Fruit fly (Drosophila melanogaster) whole organism, embryonic: ENCODE results near the gene CG34295.

Experiments used
- Awh ChIP-seq: fragments of 200-800 bp; sonication (Bioruptor generic); IDR thresholded peaks from 2 replicates; pipeline ENCODE4, ENCODE4 v1.3.6; 2022; ENCODE audit warnings: missing biosample characterization, missing genetic modification characterization
- Blimp-1 ChIP-seq: fragments of 200-800 bp; sonication (Bioruptor generic); optimal IDR thresholded peaks from 3 replicates; lab custom pipeline; 2018; ENCODE audit warnings: missing biosample characterization, missing genetic modification characterization, mild to moderate bottlenecking, moderate library complexity, missing genetic modification reagents
- CG1024 ChIP-seq: fragments of 200-800 bp; sonication (Bioruptor generic); IDR thresholded peaks from 2 replicates; pipeline ENCODE4 v1.3.6; 2022; ENCODE audit warnings: missing biosample characterization, missing genetic modification characterization
- CG10267 ChIP-seq: fragments of 200-800 bp; sonication (Bioruptor generic); optimal IDR thresholded peaks from 2 replicates; lab custom pipeline; 2018; ENCODE audit warnings: missing biosample characterization, mild to moderate bottlenecking, missing genetic modification characterization, moderate library complexity
- CG10321 ChIP-seq: fragments of 200-800 bp; sonication (Bioruptor generic); IDR thresholded peaks from 2 replicates; pipeline ENCODE4 v1.3.6; 2022; ENCODE audit warnings: missing biosample characterization, missing genetic modification characterization
- CG11723 ChIP-seq: fragments of 200-800 bp; sonication (Bioruptor generic); optimal IDR thresholded peaks from 2 replicates; lab custom pipeline; 2017; ENCODE audit warnings: missing biosample characterization, mild to moderate bottlenecking, missing genetic modification characterization
- CG12104 ChIP-seq: fragments of 200-800 bp; sonication (Bioruptor generic); optimal IDR thresholded peaks from 3 replicates; lab custom pipeline; 2016; ENCODE audit warnings: missing biosample characterization, missing genetic modification characterization
- CG12155 ChIP-seq: fragments of 200-800 bp; sonication (Bioruptor generic); optimal IDR thresholded peaks from 3 replicates; lab custom pipeline; 2016; ENCODE audit warnings: missing biosample characterization, missing genetic modification characterization
- CG12299 ChIP-seq: fragments of 200-800 bp; sonication (Bioruptor generic); optimal IDR thresholded peaks from 2 replicates; lab custom pipeline; 2018; ENCODE audit warnings: missing biosample characterization, mild to moderate bottlenecking, missing genetic modification characterization
- CG13296 ChIP-seq: fragments of 200-800 bp; sonication (Bioruptor generic); optimal IDR thresholded peaks from 3 replicates; lab custom pipeline; 2018; ENCODE audit warnings: missing biosample characterization, mild to moderate bottlenecking, missing genetic modification characterization
- CG14050 ChIP-seq: fragments of 200-800 bp; sonication (Bioruptor generic); IDR thresholded peaks from 3 replicates; pipeline ENCODE4 v1.3.6; 2022; ENCODE audit warnings: missing biosample characterization, missing genetic modification characterization
- CG14667 ChIP-seq: fragments of 200-800 bp; sonication (Bioruptor generic); IDR thresholded peaks from 2 replicates; pipeline ENCODE4 v1.3.6; 2022; ENCODE audit warnings: missing biosample characterization, missing genetic modification characterization
- CG14710 ChIP-seq: fragments of 200-800 bp; sonication (Bioruptor generic); optimal IDR thresholded peaks from 3 replicates; lab custom pipeline; 2019; ENCODE audit warnings: missing biosample characterization, mild to moderate bottlenecking, missing genetic modification characterization, moderate library complexity
- CG17385 ChIP-seq: fragments of 200-800 bp; sonication (Bioruptor generic); optimal IDR thresholded peaks from 3 replicates; lab custom pipeline; 2018; ENCODE audit warnings: missing biosample characterization, mild to moderate bottlenecking, missing genetic modification characterization
- CG30403 ChIP-seq: fragments of 200-800 bp; sonication (Bioruptor generic); optimal IDR thresholded peaks from 3 replicates; lab custom pipeline; 2016; ENCODE audit warnings: missing biosample characterization, missing genetic modification characterization
- CG31365 ChIP-seq: fragments of 200-800 bp; sonication (Bioruptor generic); optimal IDR thresholded peaks from 2 replicates; lab custom pipeline; 2018; ENCODE audit warnings: missing biosample characterization, mild to moderate bottlenecking, missing genetic modification characterization
- CG3163 ChIP-seq: fragments of 200-800 bp; sonication (Bioruptor generic); optimal IDR thresholded peaks from 3 replicates; lab custom pipeline; 2016; ENCODE audit warnings: missing biosample characterization, missing genetic modification characterization
- CG5245 ChIP-seq: fragments of 200-800 bp; sonication (Bioruptor generic); optimal IDR thresholded peaks from 3 replicates; lab custom pipeline; 2016; ENCODE audit warnings: missing biosample characterization, missing genetic modification characterization
- CG6272 ChIP-seq: fragments of 200-800 bp; sonication (Bioruptor generic); IDR thresholded peaks from 2 replicates; pipeline ENCODE4 v1.3.6; 2022; ENCODE audit warnings: missing biosample characterization, missing genetic modification characterization
- CG6683 ChIP-seq: fragments of 200-800 bp; sonication (Bioruptor generic); optimal IDR thresholded peaks from 2 replicates; lab custom pipeline; 2017; ENCODE audit warnings: missing biosample characterization, mild to moderate bottlenecking, missing genetic modification characterization, missing genetic modification reagents
- CG9797 ChIP-seq: fragments of 200-800 bp; sonication (Bioruptor generic); optimal IDR thresholded peaks from 3 replicates; lab custom pipeline; 2018; ENCODE audit warnings: missing biosample characterization, mild to moderate bottlenecking, missing genetic modification characterization
- Fer2 ChIP-seq: fragments of 200-800 bp; sonication (Bioruptor generic); optimal IDR thresholded peaks from 2 replicates; lab custom pipeline; 2018; ENCODE audit warnings: missing biosample characterization, mild to moderate bottlenecking, missing genetic modification characterization, moderate library complexity
- GATAe ChIP-seq: fragments of 200-800 bp; sonication (Bioruptor generic); conservative IDR thresholded peaks from 2 replicates; pipeline ENCODE4 v1.3.6; 2022; ENCODE audit warnings: missing biosample characterization, missing genetic modification characterization
- Hr51 ChIP-seq, 2 experiments: fragments of 200-800 bp; sonication (Bioruptor generic); optimal IDR thresholded peaks; 2 replicates in 1 of 2; 3 replicates in 1 of 2; lab custom pipeline; 2016 to 2018; ENCODE audit warnings: missing biosample characterization in 2 of 2, missing genetic modification characterization in 2 of 2, mild to moderate bottlenecking in 1 of 2, moderate library complexity in 1 of 2
- Jarid2 ChIP-seq: fragments of 200-800 bp; sonication (Bioruptor generic); optimal IDR thresholded peaks from 3 replicates; lab custom pipeline; 2017; ENCODE audit warnings: mild to moderate bottlenecking, missing biosample characterization, missing genetic modification reagents, missing genetic modification characterization
- Nf-YB ChIP-seq: fragments of 200-800 bp; sonication (Bioruptor generic); optimal IDR thresholded peaks from 3 replicates; lab custom pipeline; 2019; ENCODE audit warnings: missing biosample characterization, mild to moderate bottlenecking, missing genetic modification characterization, moderate library complexity
- Rfx ChIP-seq: fragments of 200-800 bp; sonication (Bioruptor generic); IDR thresholded peaks from 2 replicates; pipeline ENCODE4 v1.3.6; 2022; ENCODE audit warnings: missing biosample characterization, missing genetic modification characterization
- Taf1 ChIP-seq: fragments of 200-800 bp; sonication (Bioruptor generic); IDR thresholded peaks from 2 replicates; pipeline ENCODE4 v1.3.6; 2022; ENCODE audit warnings: missing biosample characterization, missing genetic modification characterization
- Tbp ChIP-seq: fragments of >200 bp; optimal IDR thresholded peaks from 2 replicates; lab custom pipeline; 2018; ENCODE audit warnings: missing biosample characterization, missing genetic modification characterization
- Vsx1 ChIP-seq: fragments of 200-800 bp; sonication (Bioruptor generic); optimal IDR thresholded peaks from 2 replicates; lab custom pipeline; 2017; ENCODE audit warnings: missing biosample characterization, mild to moderate bottlenecking, missing genetic modification characterization, missing genetic modification reagents
- amos ChIP-seq: fragments of 200-800 bp; sonication (Bioruptor generic); IDR thresholded peaks from 2 replicates; pipeline ENCODE4 v1.3.6; 2022; ENCODE audit warnings: missing biosample characterization, missing genetic modification characterization; ENCODE audit not compliant: partially characterized antibody
- cas ChIP-seq: fragments of 200-800 bp; sonication (Bioruptor generic); IDR thresholded peaks from 2 replicates; pipeline ENCODE4 v1.3.6; 2022; ENCODE audit warnings: missing biosample characterization, missing genetic modification characterization
- corto ChIP-seq: fragments of 200-800 bp; sonication (Bioruptor generic); optimal IDR thresholded peaks from 2 replicates; lab custom pipeline; 2016; ENCODE audit warnings: missing biosample characterization, mild to moderate bottlenecking, missing genetic modification characterization, moderate library complexity
- dimm ChIP-seq: fragments of 200-800 bp; sonication (Bioruptor generic); IDR thresholded peaks from 2 replicates; pipeline ENCODE4 v1.3.6; 2022; ENCODE audit warnings: missing biosample characterization, missing genetic modification characterization
- fru ChIP-seq: fragments of >200 bp; optimal IDR thresholded peaks from 2 replicates; lab custom pipeline; 2017
- gt ChIP-seq: fragments of 200-800 bp; sonication (Bioruptor generic); IDR thresholded peaks from 2 replicates; pipeline ENCODE4 v1.3.6; 2022; ENCODE audit warnings: missing biosample characterization, missing genetic modification characterization
- her ChIP-seq: fragments of 200-800 bp; sonication (Bioruptor generic); optimal IDR thresholded peaks from 2 replicates; lab custom pipeline; 2016; ENCODE audit warnings: missing biosample characterization, missing genetic modification characterization
- jing ChIP-seq: fragments of 200-800 bp; sonication (Bioruptor generic); optimal IDR thresholded peaks from 2 replicates; lab custom pipeline; 2018; ENCODE audit warnings: missing biosample characterization, mild to moderate bottlenecking, missing genetic modification characterization
- lmd ChIP-seq: fragments of 200-800 bp; sonication (Bioruptor generic); IDR thresholded peaks from 2 replicates; pipeline ENCODE4 v1.3.6; 2022; ENCODE audit warnings: missing biosample characterization, missing genetic modification characterization
- pita ChIP-seq: fragments of 200-800 bp; sonication (Bioruptor generic); optimal IDR thresholded peaks from 2 replicates; lab custom pipeline; 2017; ENCODE audit warnings: missing biosample characterization, mild to moderate bottlenecking, missing genetic modification characterization
- pzg ChIP-seq: fragments of 200-800 bp; sonication (Bioruptor generic); optimal IDR thresholded peaks from 3 replicates; lab custom pipeline; 2018; ENCODE audit warnings: missing biosample characterization, mild to moderate bottlenecking, missing genetic modification characterization, moderate library complexity
- repo ChIP-seq: fragments of 200-800 bp; sonication (Bioruptor generic); optimal IDR thresholded peaks from 2 replicates; lab custom pipeline; 2016; ENCODE audit warnings: missing biosample characterization, missing genetic modification characterization
- slou ChIP-seq: fragments of 200-800 bp; sonication (Bioruptor generic); optimal IDR thresholded peaks from 3 replicates; lab custom pipeline; 2016; ENCODE audit warnings: missing biosample characterization, missing genetic modification characterization
- slp2 ChIP-seq: fragments of 200-800 bp; sonication (Bioruptor generic); optimal IDR thresholded peaks from 2 replicates; lab custom pipeline; 2016; ENCODE audit warnings: missing biosample characterization, missing genetic modification characterization
- tin ChIP-seq: fragments of 200-800 bp; sonication (Bioruptor generic); optimal IDR thresholded peaks from 3 replicates; lab custom pipeline; 2016; ENCODE audit warnings: missing biosample characterization, missing genetic modification characterization
- tio ChIP-seq: fragments of 200-800 bp; sonication (Bioruptor generic); optimal IDR thresholded peaks from 2 replicates; lab custom pipeline; 2017; ENCODE audit warnings: missing biosample characterization, missing genetic modification characterization, inconsistent platforms
- tx ChIP-seq: fragments of 200-800 bp; sonication (Bioruptor generic); optimal IDR thresholded peaks from 2 replicates; lab custom pipeline; 2016; ENCODE audit warnings: missing biosample characterization, missing genetic modification characterization
- wor ChIP-seq: fragments of 200-800 bp; sonication (Bioruptor generic); IDR thresholded peaks from 2 replicates; pipeline ENCODE4 v1.3.6; 2022; ENCODE audit warnings: missing biosample characterization, missing genetic modification characterization
- zen ChIP-seq: fragments of 200-800 bp; sonication (Bioruptor generic); optimal IDR thresholded peaks from 3 replicates; lab custom pipeline; 2018; ENCODE audit warnings: missing biosample characterization, mild to moderate bottlenecking, missing genetic modification characterization, moderate library complexity
- zf30C ChIP-seq: fragments of 200-800 bp; sonication (Bioruptor generic); optimal IDR thresholded peaks from 3 replicates; lab custom pipeline; 2018; ENCODE audit warnings: missing biosample characterization, mild to moderate bottlenecking, missing genetic modification characterization

The CG34295 gene

DNA sequence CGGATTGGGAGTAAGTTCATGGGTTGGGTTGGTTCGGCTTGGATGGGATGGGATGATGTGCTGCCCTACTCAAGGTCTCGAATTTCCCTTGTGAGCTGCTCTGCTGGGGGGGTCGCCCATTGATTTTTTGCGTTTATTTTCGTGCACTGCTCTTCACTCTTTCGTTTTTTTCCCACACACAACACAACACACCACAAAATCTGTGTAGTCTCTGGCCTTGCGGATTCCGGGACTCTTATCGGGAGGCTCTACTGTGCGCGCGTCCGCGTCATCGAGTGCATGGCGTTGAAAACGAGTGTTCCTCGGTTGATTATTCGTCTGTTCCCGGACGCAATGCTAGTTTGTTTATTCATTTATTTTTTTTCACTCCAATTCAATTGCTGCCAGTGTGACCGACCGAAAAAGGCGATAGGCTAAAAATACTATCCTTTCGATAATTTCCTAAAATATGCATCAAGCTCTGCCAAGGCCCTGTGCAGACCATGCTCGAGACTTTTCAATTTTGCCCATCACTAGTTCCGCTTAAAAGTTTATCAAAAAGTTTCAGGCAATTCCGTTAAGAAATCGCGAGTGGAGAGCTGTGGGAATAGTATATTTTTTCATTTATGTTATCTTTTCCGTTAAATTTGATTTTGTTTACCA, 42.3 kb downstream of the CG34295 start, which contains the start of gene WASp (continued):
- TF ChIP-seq CG13296 (GFP tag; lab: Kevin White, UChicago), result no peak
- TF ChIP-seq fru (lab: Kevin White, UChicago), result no peak
- TF ChIP-seq CG12104 (GFP tag; lab: Kevin White, UChicago), result no peak
- TF ChIP-seq Vsx1 (GFP tag; lab: Kevin White, UChicago), result no peak
- peak; percentile 30; the same call in 1 of the 2 replicates for TF ChIP-seq CG14667 (GFP tag; lab: Robert Waterston, UW)
- peak; percentile 18 for TF ChIP-seq Fer2 (tag; lab: Kevin White, UChicago)
- TF ChIP-seq GATAe (GFP tag; lab: Robert Waterston, UW), result 0 out of 2 replicates have a peak, but pooled peaks have one; percentile 47
- no peak for TF ChIP-seq jing (GFP tag; lab: Kevin White, UChicago)
- peak; percentile 49 for TF ChIP-seq zen (tag; lab: Kevin White, UChicago)
- TF ChIP-seq CG11723 (GFP tag; lab: Kevin White, UChicago), result no peak
- no peak for TF ChIP-seq Taf1
- peak; percentile 78 for TF ChIP-seq slp2 (GFP tag; lab: Kevin White, UChicago)
- peak; percentile 64 for TF ChIP-seq CG31365 (tag; lab: Kevin White, UChicago)
- TF ChIP-seq dimm (GFP tag; lab: Robert Waterston, UW), result no peak
- no peak for TF ChIP-seq tio
- TF ChIP-seq gt (GFP tag; lab: Robert Waterston, UW), result no peak
- TF ChIP-seq tin (GFP tag; lab: Kevin White, UChicago), result peak; percentile 49
- peak; percentile 40 for TF ChIP-seq Nf-YB
- TF ChIP-seq Rfx (GFP tag; lab: Robert Waterston, UW), result peak; percentile 86
- peak; percentile 66 for TF ChIP-seq CG12155 (GFP tag; lab: Kevin White, UChicago)
- peak; percentile 42 for TF ChIP-seq CG6683
- peak; percentile 57; the same call in 1 of the 2 replicates for TF ChIP-seq cas (GFP tag; lab: Robert Waterston, UW)
- TF ChIP-seq slou, result peak; percentile 7
- TF ChIP-seq pzg (GFP tag; lab: Kevin White, UChicago), result peak; percentile 94
- TF ChIP-seq tx (GFP tag; lab: Kevin White, UChicago), result peak; percentile 35
- TF ChIP-seq CG17385 (GFP tag; lab: Kevin White, UChicago), result no peak
- TF ChIP-seq pita (GFP tag; lab: Kevin White, UChicago), result no peak
- TF ChIP-seq CG14710 (tag; lab: Kevin White, UChicago), result peak; percentile 77
- no peak for TF ChIP-seq Tbp (GFP tag; lab: Kevin White, UChicago)
- TF ChIP-seq CG10267 (tag; lab: Kevin White, UChicago), result peak; percentile 68
- TF ChIP-seq CG10321 (GFP tag; lab: Robert Waterston, UW), result no peak
- peak; percentile 68 for TF ChIP-seq amos (GFP tag; lab: Robert Waterston, UW)
- no peak for TF ChIP-seq wor
- TF ChIP-seq repo (GFP tag; lab: Kevin White, UChicago), result peak; percentile 76
- peak; percentile 46; the same call in 1 of the 2 replicates for TF ChIP-seq lmd
- TF ChIP-seq corto, result no peak
- TF ChIP-seq CG9797, result peak; percentile 93
- TF ChIP-seq zf30C (GFP tag; lab: Kevin White, UChicago), result no peak
- TF ChIP-seq her (GFP tag; lab: Kevin White, UChicago), result peak; percentile 82
- TF ChIP-seq CG5245, result peak; percentile 20
- 0 out of 2 replicates have a peak, but pooled peaks have one; percentile 15 for TF ChIP-seq CG6272 (GFP tag; lab: Robert Waterston, UW)
- peak in 1 of 2 experiments; percentile 71 for TF ChIP-seq Hr51 (GFP tag; optimal IDR thresholded peaks at IDR 0.05; lab: Kevin White, UChicago)
- no peak for TF ChIP-seq Jarid2
- TF ChIP-seq CG14050 (GFP tag; lab: Robert Waterston, UW), result peak; percentile 50; the same call in 2 of the 3 replicates
- peak; percentile 39 for TF ChIP-seq CG12299
- peak; percentile 45 for TF ChIP-seq Blimp-1 (GFP tag; lab: Kevin White, UChicago)
- 0 out of 2 replicates have a peak, but pooled peaks have one; percentile 43 for TF ChIP-seq Awh (GFP tag; lab: Robert Waterston, UW)
- peak; percentile 70 for TF ChIP-seq CG3163 (GFP tag; lab: Kevin White, UChicago)
- peak; percentile 59 for TF ChIP-seq CG30403 (GFP tag; lab: Kevin White, UChicago)
- peak; percentile 81 for TF ChIP-seq CG1024 (GFP tag; lab: Robert Waterston, UW)
